Worm (Caenorhabditis elegans): Measurements from ENCODE around the gene F14D7.2.

The F14D7.2 gene

DNA sequence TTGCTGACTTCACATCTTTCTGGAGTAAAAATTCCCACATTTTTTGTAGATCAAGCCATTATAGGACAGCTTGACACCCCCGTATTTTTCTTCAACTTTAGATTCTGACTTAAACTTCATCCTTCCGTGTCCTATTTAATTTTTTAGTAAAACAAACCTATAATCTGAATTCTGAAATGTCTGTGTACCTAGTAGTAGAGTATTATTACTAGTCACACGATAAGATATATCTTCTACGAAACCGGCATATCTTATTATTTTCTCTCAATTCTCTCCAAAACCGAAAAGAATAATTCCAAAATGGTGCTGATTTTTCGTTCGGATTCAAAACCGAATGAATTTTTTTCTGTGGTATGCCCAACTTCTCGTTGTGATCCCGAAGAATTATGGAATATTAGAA is 879 bp upstream of the F14D7.2 start, which contains the start of gene F14D7.9:
F14D7.9 (plus strand) TSS at position 301 of the 400 bp plus-strand sequence.
- TF ChIP-seq C16A3.4 (tag; optimal IDR thresholded peaks at IDR 0.05): no peak
- TF ChIP-seq ceh-82 (tag; optimal IDR thresholded peaks at IDR 0.05): no peak
- TF ChIP-seq sup-37 (GFP tag; optimal IDR thresholded peaks at IDR 0.05): no peak
- no peak for TF ChIP-seq mef-2 (tag; optimal IDR thresholded peaks at IDR 0.05)
- no peak for TF ChIP-seq xbp-1 (tag; optimal IDR thresholded peaks at IDR 0.05)
- TF ChIP-seq skn-1 (tag; optimal IDR thresholded peaks at IDR 0.05): no peak

DNA sequence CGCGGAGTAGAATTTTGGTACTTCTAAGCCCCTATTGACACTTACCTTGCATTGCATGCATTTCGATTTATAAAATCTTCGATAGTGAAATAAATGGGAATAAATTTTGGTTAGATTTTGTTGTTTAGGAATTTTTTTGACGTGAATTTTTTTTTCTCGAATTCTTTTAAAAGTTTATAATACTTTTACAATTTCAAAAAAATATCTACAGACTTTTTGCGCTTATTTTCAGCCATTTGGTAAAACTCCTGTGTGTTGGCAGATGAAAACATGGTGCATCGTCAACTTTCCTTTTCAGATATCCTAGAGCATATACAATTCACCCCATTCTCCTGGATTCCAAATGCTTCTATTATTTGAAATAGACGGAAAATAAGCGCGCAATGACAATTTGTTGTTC is 2.9 kb downstream of the F14D7.2 start, which contains the start of gene F14D7.18:
F14D7.18 (minus strand) TSS at position 101 of the 400 bp plus-strand sequence.
- TF ChIP-seq hlh-4 (tag; optimal IDR thresholded peaks at IDR 0.05) (no peak), alr-1 (tag; optimal IDR thresholded peaks at IDR 0.05; ENCODE audit: borderline replicate concordance) (no peak), tbx-2 (tag; optimal IDR thresholded peaks at IDR 0.05) (no peak), mef-2 (tag; optimal IDR thresholded peaks at IDR 0.05) (no peak), pqm-1 (tag; optimal IDR thresholded peaks at IDR 0.05) (no peak), nhr-237 (tag; optimal IDR thresholded peaks at IDR 0.05) (no peak), rnt-1 (tag; optimal IDR thresholded peaks at IDR 0.05) (no peak), ets-5 (GFP tag; IDR thresholded peaks at IDR 0.05) (no peak), lin-13 (GFP tag; optimal IDR thresholded peaks at IDR 0.05) (no peak), nhr-20 (tag; optimal IDR thresholded peaks at IDR 0.05) (no peak), ceh-63 (GFP tag; optimal IDR thresholded peaks at IDR 0.05) (no peak), zag-1 (tag; optimal IDR thresholded peaks at IDR 0.05) (no peak)

DNA sequence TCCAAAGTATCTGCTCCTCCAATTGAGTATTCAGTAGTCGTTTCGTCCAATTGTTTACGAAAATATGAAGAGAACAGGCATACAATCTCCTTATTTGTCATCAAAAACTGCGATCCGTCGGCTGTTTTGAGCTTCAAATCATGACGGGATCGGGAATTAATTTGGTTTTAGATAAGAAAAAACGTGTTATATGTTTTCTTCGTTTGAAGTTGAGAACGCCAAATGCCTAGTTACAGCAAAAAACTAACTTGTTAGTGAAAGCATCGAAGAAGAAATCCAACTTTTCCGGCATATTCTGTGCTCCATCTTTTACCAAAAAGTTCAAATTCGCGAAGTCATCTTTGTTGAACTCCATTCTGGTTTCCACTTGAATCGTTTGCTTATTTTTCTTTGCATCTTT is 4.2 kb downstream of the F14D7.2 start, which contains the start of gene F14D7.1:
F14D7.1 (minus strand) TSS at position 101 of the 400 bp plus-strand sequence.
- TF ChIP-seq efl-3 (GFP tag; optimal IDR thresholded peaks at IDR 0.05) (no peak), nhr-11 (tag; optimal IDR thresholded peaks at IDR 0.05) (no peak), nhr-237 (tag; optimal IDR thresholded peaks at IDR 0.05) (no peak), swsn-7 (tag; optimal IDR thresholded peaks at IDR 0.05) (no peak)

DNA sequence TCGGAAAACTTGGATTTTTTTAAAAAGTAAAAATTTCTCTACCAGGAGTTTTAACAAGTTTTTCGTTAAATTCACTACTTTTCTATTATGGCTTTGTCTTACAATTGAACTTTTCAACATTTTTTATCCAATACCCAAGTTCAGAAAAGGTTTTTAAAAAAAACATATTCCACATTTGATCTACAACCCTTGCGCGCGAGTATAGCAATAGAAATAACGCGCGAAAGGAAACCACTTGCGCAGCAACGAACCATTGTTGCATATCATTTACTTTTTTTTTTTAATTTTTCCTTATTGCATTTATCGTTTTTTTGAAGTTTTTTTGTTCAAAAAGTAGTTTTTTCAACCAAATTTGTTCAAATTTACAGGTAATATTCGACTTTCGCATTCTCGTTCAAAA is 7.7 kb downstream of the F14D7.2 start, which contains the start of gene F40G12.11:
F40G12.11 (plus strand) TSS at position 369 of the 400 bp plus-strand sequence.
- TF ChIP-seq jun-1 (tag; optimal IDR thresholded peaks at IDR 0.05) (no peak), tbx-2 (tag; optimal IDR thresholded peaks at IDR 0.05) (no peak), fkh-4 (tag; optimal IDR thresholded peaks at IDR 0.05; ENCODE audit: borderline replicate concordance) (no peak), pag-3 (tag; optimal IDR thresholded peaks at IDR 0.05; ENCODE audit: borderline replicate concordance, insufficient read depth) (no peak), blmp-1 (tag; optimal IDR thresholded peaks at IDR 0.05) (no peak), nhr-237 (tag; optimal IDR thresholded peaks at IDR 0.05) (no peak), lir-3 (tag; optimal IDR thresholded peaks at IDR 0.05; ENCODE audit: poor library complexity) (no peak), efl-3 (GFP tag; optimal IDR thresholded peaks at IDR 0.05) (no peak), ztf-4 (tag; optimal IDR thresholded peaks at IDR 0.05) (no peak), lin-35 (GFP tag; optimal IDR thresholded peaks at IDR 0.05) (no peak), elt-3 (tag; optimal IDR thresholded peaks at IDR 0.05) (no peak), C04F5.9 (tag; optimal IDR thresholded peaks at IDR 0.05) (no peak), lsy-2 (tag; optimal IDR thresholded peaks at IDR 0.05) (no peak), ceh-90 (tag; optimal IDR thresholded peaks at IDR 0.05) (no peak), ets-5 (GFP tag; IDR thresholded peaks at IDR 0.05) (no peak), hlh-17 (GFP tag; optimal IDR thresholded peaks at IDR 0.05; ENCODE audit: borderline replicate concordance) (no peak)

DNA sequence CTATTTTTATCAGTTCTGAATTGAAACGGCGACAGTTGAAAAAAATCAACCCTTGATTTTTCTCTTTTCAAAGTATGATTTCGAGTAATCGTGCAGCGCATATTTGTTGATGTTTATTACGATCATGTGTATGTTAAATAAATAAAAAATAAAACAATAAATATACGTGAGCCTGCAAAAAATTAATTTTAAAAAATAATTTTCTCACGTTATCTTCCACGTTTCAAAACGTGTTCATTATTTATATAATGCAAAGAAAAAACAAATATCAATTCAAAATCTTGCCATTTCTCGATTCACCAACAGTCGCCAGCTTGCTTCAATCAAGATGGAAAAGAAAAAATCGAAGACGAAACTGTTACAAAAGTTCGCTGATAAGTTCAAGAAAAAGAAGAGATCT is 10.3 kb downstream of the F14D7.2 start, which contains the start of gene F40G12.10:
F40G12.10 (plus strand) TSS at position 301 of the 400 bp plus-strand sequence.
- TF ChIP-seq lin-15B (tag; optimal IDR thresholded peaks at IDR 0.05): no peak
- no peak for TF ChIP-seq pax-3 (tag; optimal IDR thresholded peaks at IDR 0.05)
- TF ChIP-seq hpl-2 (GFP tag; optimal IDR thresholded peaks at IDR 0.05): no peak
- no peak for TF ChIP-seq nhr-90 (tag; optimal IDR thresholded peaks at IDR 0.05; ENCODE audit: poor library complexity)
- TF ChIP-seq nhr-11 (tag; optimal IDR thresholded peaks at IDR 0.05): no peak
- TF ChIP-seq jun-1 (tag; optimal IDR thresholded peaks at IDR 0.05): no peak
- TF ChIP-seq nhr-28 (tag; optimal IDR thresholded peaks at IDR 0.05): no peak
- no peak for TF ChIP-seq xbp-1 (tag; optimal IDR thresholded peaks at IDR 0.05)
- TF ChIP-seq hlh-17 (GFP tag; optimal IDR thresholded peaks at IDR 0.05; ENCODE audit: borderline replicate concordance): no peak
- TF ChIP-seq tbx-2 (tag; optimal IDR thresholded peaks at IDR 0.05): no peak

All from whole organism, L1 larva.